Worm (Caenorhabditis elegans): ENCODE data around the gene F42A9.3.

Gene F42A9.3

DNA sequence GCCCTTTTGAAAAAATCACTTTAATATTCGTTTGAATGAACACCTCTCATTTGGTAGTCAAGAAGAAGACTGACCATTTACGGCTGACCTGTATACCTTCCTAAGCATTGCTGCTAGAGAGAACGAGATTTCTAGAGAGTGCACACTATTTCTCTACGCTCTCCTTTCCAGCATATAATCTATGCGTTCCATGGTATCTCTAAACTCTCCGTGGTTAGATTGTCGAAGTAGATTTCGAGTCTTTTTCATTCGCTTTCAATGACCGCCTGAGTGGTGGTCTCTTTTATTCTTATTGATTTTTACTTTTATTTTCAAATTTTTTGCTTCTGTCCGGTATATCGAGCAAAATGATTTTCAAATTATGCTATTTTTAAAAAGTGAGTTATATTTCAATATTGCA lies 19.6 kb upstream of the F42A9.3 start (continued):
- no peak for TF ChIP-seq ztf-11 (tag; optimal IDR thresholded peaks at IDR 0.05)
- no peak for TF ChIP-seq ztf-1 (GFP tag; conservative IDR thresholded peaks at IDR 0.05)
- no peak for TF ChIP-seq fos-1 (tag; optimal IDR thresholded peaks at IDR 0.05)
- peak; percentile 52 for TF ChIP-seq sma-9 (GFP tag; optimal IDR thresholded peaks at IDR 0.05)
- no peak for TF ChIP-seq sma-9 (tag; optimal IDR thresholded peaks at IDR 0.05)
- no peak for TF ChIP-seq ZK546.5 (tag; optimal IDR thresholded peaks at IDR 0.05)
- no peak for TF ChIP-seq nhr-237 (tag; optimal IDR thresholded peaks at IDR 0.05)
- TF ChIP-seq C34F6.9 (tag; optimal IDR thresholded peaks at IDR 0.05): peak; percentile 54
- TF ChIP-seq nhr-21 (tag; optimal IDR thresholded peaks at IDR 0.05): no peak

DNA sequence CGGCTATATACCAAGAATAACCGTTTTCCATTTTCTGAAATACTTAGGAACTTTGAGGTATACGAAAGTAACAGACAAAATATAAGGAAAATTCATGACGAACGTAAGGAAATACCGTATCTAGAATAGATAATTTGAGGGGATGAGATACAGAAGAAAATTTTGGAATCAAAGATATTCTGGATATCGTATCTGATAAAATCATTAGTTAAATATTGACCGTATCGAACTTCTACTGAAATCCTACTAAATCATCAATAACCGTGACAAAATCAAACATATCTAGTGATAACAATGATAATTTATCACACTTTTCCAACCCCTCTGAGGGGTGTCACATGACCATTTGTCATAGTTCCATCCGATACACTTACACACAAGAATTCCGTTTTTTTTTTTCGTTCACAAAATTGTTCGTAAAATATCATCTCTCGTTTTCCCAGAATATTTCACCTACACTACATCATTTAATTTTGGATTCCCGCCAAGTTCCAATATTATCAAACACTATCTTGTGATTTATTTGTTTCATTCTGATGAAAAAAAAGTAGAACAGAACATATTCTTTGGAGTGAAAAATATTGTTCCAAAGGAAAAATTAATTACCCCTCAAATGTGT lies 16.2 kb upstream of the F42A9.3 start, which contains the start of gene Y59H11AR.4:
Gene Y59H11AR.4 (minus strand): TSS at position 51 of the 619 bp plus-strand sequence.
- TF ChIP-seq sma-9 (GFP tag; optimal IDR thresholded peaks at IDR 0.05): peak; percentile 6
- no peak for TF ChIP-seq sma-9 (tag; optimal IDR thresholded peaks at IDR 0.05)
- no peak for TF ChIP-seq mab-5 (tag; optimal IDR thresholded peaks at IDR 0.05)

DNA sequence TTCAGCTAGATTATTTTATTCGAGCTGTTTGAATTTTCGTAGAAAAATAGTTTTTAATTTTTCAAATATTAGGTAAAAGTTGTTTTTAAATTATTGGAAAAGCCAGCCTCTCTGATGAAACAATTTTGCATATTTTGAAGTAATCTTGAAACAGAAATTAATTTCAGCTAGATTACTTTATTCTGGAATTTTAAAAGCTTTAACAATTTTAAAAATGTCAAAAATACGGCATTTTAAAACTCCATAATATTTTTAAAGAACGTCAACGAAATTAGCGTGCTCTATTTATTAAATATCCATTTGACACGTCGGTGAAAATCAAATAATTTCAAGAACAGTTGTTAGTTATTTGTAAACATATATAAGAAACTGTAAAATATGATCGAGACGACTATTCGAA lies 14.2 kb upstream of the F42A9.3 start, which contains the start of gene Y59H11AR.10:
Gene Y59H11AR.10 (plus strand): TSS at position 301 of the 400 bp plus-strand sequence.
- TF ChIP-seq mdl-1 (tag; optimal IDR thresholded peaks at IDR 0.05) (no peak), ztf-4 (tag; optimal IDR thresholded peaks at IDR 0.05) (no peak), lin-11 (tag; optimal IDR thresholded peaks at IDR 0.05) (no peak), nhr-25 (tag; optimal IDR thresholded peaks at IDR 0.05) (no peak), snpc-4 (tag; optimal IDR thresholded peaks at IDR 0.05) (no peak), ztf-11 (tag; optimal IDR thresholded peaks at IDR 0.05) (no peak), nhr-77 (tag; optimal IDR thresholded peaks at IDR 0.05) (no peak), egl-27 (tag; optimal IDR thresholded peaks at IDR 0.05) (no peak), sma-3 (GFP tag; optimal IDR thresholded peaks at IDR 0.05) (no peak), nhr-129 (tag; optimal IDR thresholded peaks at IDR 0.05) (no peak), lsy-2 (tag; optimal IDR thresholded peaks at IDR 0.05) (no peak), lin-13 (GFP tag; optimal IDR thresholded peaks at IDR 0.05) (no peak), F13H6.1 (tag; optimal IDR thresholded peaks at IDR 0.05) (no peak), unc-62 (GFP tag; optimal IDR thresholded peaks at IDR 0.05) (no peak), mab-5 (tag; optimal IDR thresholded peaks at IDR 0.05) (no peak), dmd-4 (tag; optimal IDR thresholded peaks at IDR 0.05) (no peak), lin-39 (tag; optimal IDR thresholded peaks at IDR 0.05) (no peak), zag-1 (tag; optimal IDR thresholded peaks at IDR 0.05) (no peak), R02D3.7 (tag; optimal IDR thresholded peaks at IDR 0.05) (no peak), nhr-11 (tag; optimal IDR thresholded peaks at IDR 0.05) (no peak)

DNA sequence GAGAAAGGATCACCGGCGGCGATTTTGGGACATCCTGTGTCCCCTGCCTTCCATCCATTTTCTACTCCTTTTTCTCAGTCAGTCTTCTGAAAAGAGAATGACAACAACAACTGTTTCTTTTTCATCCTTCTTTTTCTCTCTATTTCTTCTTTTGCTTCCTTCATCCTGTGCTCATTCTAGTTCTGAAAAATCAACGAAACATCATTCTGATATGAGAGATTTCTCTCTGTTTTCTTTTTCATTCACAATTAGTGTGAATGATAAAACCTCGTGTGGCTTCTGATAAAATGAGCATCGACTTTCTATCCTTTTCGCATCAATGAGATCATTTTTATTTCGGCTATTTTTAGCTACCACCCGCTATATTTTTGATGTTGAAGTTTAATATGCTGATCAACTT lies 11.8 kb upstream of the F42A9.3 start:
- no peak for TF ChIP-seq elt-1 (tag; optimal IDR thresholded peaks at IDR 0.05)
- no peak for TF ChIP-seq ZK546.5 (tag; optimal IDR thresholded peaks at IDR 0.05)
- TF ChIP-seq sma-9 (GFP tag; optimal IDR thresholded peaks at IDR 0.05): peak; percentile 67
- TF ChIP-seq sma-9 (tag; optimal IDR thresholded peaks at IDR 0.05): no peak
- TF ChIP-seq F13H6.1 (tag; optimal IDR thresholded peaks at IDR 0.05): peak; percentile 33
- TF ChIP-seq alr-1 (tag; optimal IDR thresholded peaks at IDR 0.05): no peak
- no peak for TF ChIP-seq elt-3 (tag; optimal IDR thresholded peaks at IDR 0.05)
- no peak for TF ChIP-seq ztf-11 (tag; optimal IDR thresholded peaks at IDR 0.05)
- no peak for TF ChIP-seq mab-5 (tag; optimal IDR thresholded peaks at IDR 0.05)
- no peak for TF ChIP-seq nhr-12 (tag; optimal IDR thresholded peaks at IDR 0.05)
- TF ChIP-seq C34F6.9 (tag; optimal IDR thresholded peaks at IDR 0.05): peak; percentile 66
- no peak for TF ChIP-seq nhr-11 (tag; optimal IDR thresholded peaks at IDR 0.05)
- TF ChIP-seq aly-2 (tag; optimal IDR thresholded peaks at IDR 0.05): no peak
- TF ChIP-seq zag-1 (tag; optimal IDR thresholded peaks at IDR 0.05): no peak
- no peak for TF ChIP-seq egl-27 (tag; optimal IDR thresholded peaks at IDR 0.05)
- no peak for TF ChIP-seq Y55F3AM.14 (GFP tag; optimal IDR thresholded peaks at IDR 0.05)
- TF ChIP-seq lsy-2 (tag; optimal IDR thresholded peaks at IDR 0.05): peak in 1 of 2 experiments; percentile 49
- no peak for TF ChIP-seq sma-3 (GFP tag; optimal IDR thresholded peaks at IDR 0.05)
- TF ChIP-seq nhr-77 (tag; optimal IDR thresholded peaks at IDR 0.05): no peak
- peak; percentile 13 for TF ChIP-seq nhr-6 (tag; optimal IDR thresholded peaks at IDR 0.05)
- TF ChIP-seq unc-62 (GFP tag; optimal IDR thresholded peaks at IDR 0.05): no peak
- TF ChIP-seq ztf-4 (tag; optimal IDR thresholded peaks at IDR 0.05): no peak
- TF ChIP-seq dmd-4 (tag; optimal IDR thresholded peaks at IDR 0.05): no peak
- no peak for TF ChIP-seq blmp-1 (tag; optimal IDR thresholded peaks at IDR 0.05; ENCODE audit: insufficient read depth)
- peak; percentile 48 for TF ChIP-seq nhr-129 (tag; optimal IDR thresholded peaks at IDR 0.05)
- no peak for TF ChIP-seq nhr-237 (tag; optimal IDR thresholded peaks at IDR 0.05)
- TF ChIP-seq nhr-23 (tag; optimal IDR thresholded peaks at IDR 0.05): no peak
- no peak for TF ChIP-seq unc-39 (tag; optimal IDR thresholded peaks at IDR 0.05)
- TF ChIP-seq fos-1 (tag; optimal IDR thresholded peaks at IDR 0.05): no peak
- no peak for TF ChIP-seq ceh-16 (tag; optimal IDR thresholded peaks at IDR 0.05)
- TF ChIP-seq lin-11 (tag; optimal IDR thresholded peaks at IDR 0.05): no peak
- no peak for TF ChIP-seq skn-1 (tag; optimal IDR thresholded peaks at IDR 0.05)
- no peak for TF ChIP-seq unc-55 (GFP tag; optimal IDR thresholded peaks at IDR 0.05)
- TF ChIP-seq gmeb-1 (tag; optimal IDR thresholded peaks at IDR 0.05): no peak
- no peak for TF ChIP-seq ama-1 (optimal IDR thresholded peaks at IDR 0.05)
- no peak for TF ChIP-seq lin-13 (GFP tag; optimal IDR thresholded peaks at IDR 0.05)
- no peak for TF ChIP-seq nhr-21 (tag; optimal IDR thresholded peaks at IDR 0.05)
- no peak for TF ChIP-seq ztf-1 (GFP tag; conservative IDR thresholded peaks at IDR 0.05)
- TF ChIP-seq ceh-82 (tag; optimal IDR thresholded peaks at IDR 0.05): no peak

All from whole organism, L2 larva.